Worm (Caenorhabditis elegans) whole organism, mixed stage, embryonic: ENCODE data around the gene mth-2.

Source experiments
- M03D4.4 ChIP-seq: sonication (generic microtip); optimal IDR thresholded peaks from 2 replicates; lab custom pipeline; 2017; ENCODE audit warnings: mild to moderate bottlenecking, missing genetic modification characterization, missing compliant biosample characterization
- blmp-1 ChIP-seq: fragments of 150-350 bp; optimal IDR thresholded peaks from 2 replicates; lab custom pipeline; 2014; ENCODE audit warnings: missing biosample characterization, missing genetic modification characterization
- ceh-39 ChIP-seq: fragments of 150-350 bp; optimal IDR thresholded peaks from 2 replicates; lab custom pipeline; 2014; ENCODE audit warnings: missing biosample characterization, missing genetic modification characterization
- ces-1 ChIP-seq: fragments of 150-350 bp; optimal IDR thresholded peaks from 2 replicates; lab custom pipeline; 2014; ENCODE audit warnings: missing biosample characterization, missing genetic modification reagents, missing genetic modification characterization
- ham-2 ChIP-seq: fragments of 200-800 bp; sonication (Bioruptor generic); optimal IDR thresholded peaks from 2 replicates; lab custom pipeline; 2018; ENCODE audit warnings: mild to moderate bottlenecking, missing genetic modification characterization, missing compliant biosample characterization
- hlh-1 ChIP-seq: fragments of 150-350 bp; optimal IDR thresholded peaks from 2 replicates; lab custom pipeline; 2014; ENCODE audit warnings: missing biosample characterization, missing genetic modification reagents, missing genetic modification characterization
- lsy-2 ChIP-seq: fragments of 150-350 bp; optimal IDR thresholded peaks from 2 replicates; lab custom pipeline; 2014; ENCODE audit warnings: missing biosample characterization, missing genetic modification characterization
- mab-5 ChIP-seq: fragments of 150-350 bp; optimal IDR thresholded peaks from 2 replicates; lab custom pipeline; 2014; ENCODE audit warnings: missing biosample characterization, missing genetic modification characterization
- nhr-12 ChIP-seq: fragments of 150-350 bp; optimal IDR thresholded peaks from 2 replicates; lab custom pipeline; 2014; ENCODE audit warnings: missing biosample characterization, missing genetic modification characterization
- nhr-28 ChIP-seq: fragments of 150-350 bp; optimal IDR thresholded peaks from 2 replicates; lab custom pipeline; 2014; ENCODE audit warnings: missing biosample characterization, missing genetic modification characterization
- pha-4 ChIP-seq: fragments of 150-350 bp; optimal IDR thresholded peaks from 2 replicates; lab custom pipeline; 2018; ENCODE audit warnings: missing biosample characterization, missing genetic modification reagents, missing genetic modification characterization
- snpc-4 ChIP-seq: fragments of 150-350 bp; optimal IDR thresholded peaks from 2 replicates; lab custom pipeline; 2014; ENCODE audit warnings: missing biosample characterization, missing genetic modification characterization
- unc-39 ChIP-seq: fragments of 150-350 bp; optimal IDR thresholded peaks from 2 replicates; lab custom pipeline; 2014; ENCODE audit warnings: missing biosample characterization, missing genetic modification characterization
- unc-62 ChIP-seq: fragments of 150-350 bp; optimal IDR thresholded peaks from 2 replicates; lab custom pipeline; 2014; ENCODE audit warnings: missing biosample characterization, missing genetic modification reagents, missing genetic modification characterization

ce11 chrII:4219062-4219461, 24.9 kb upstream of the mth-2 start, which contains the start of gene F31D5.1:
- no peak for TF ChIP-seq unc-39 (tag; lab: Kevin White, UChicago)
- TF ChIP-seq M03D4.4 (tag; lab: Kevin White, UChicago), result no peak
- TF ChIP-seq snpc-4 (tag; lab: Kevin White, UChicago), result no peak
- no peak for TF ChIP-seq ces-1 (GFP tag; lab: Kevin White, UChicago)
- TF ChIP-seq unc-62 (GFP tag; lab: Kevin White, UChicago), result no peak
- TF ChIP-seq ceh-39, result no peak
- TF ChIP-seq lsy-2 (tag; lab: Kevin White, UChicago), result no peak
- no peak for TF ChIP-seq nhr-12 (tag; lab: Kevin White, UChicago)
- no peak for TF ChIP-seq blmp-1
- TF ChIP-seq mab-5 (tag; lab: Kevin White, UChicago), result no peak
- TF ChIP-seq ham-2 (GFP tag; lab: Kevin White, UChicago), result no peak
- TF ChIP-seq hlh-1 (tag; lab: Kevin White, UChicago), result no peak
- TF ChIP-seq nhr-28 (tag; lab: Kevin White, UChicago), result no peak
- TF ChIP-seq pha-4, result no peak
